Fruit fly (Drosophila melanogaster): ENCODE data around the gene Septin2.

The Septin2 gene

dm6 chr3R:20594194-20595144 lies 6.3 kb upstream of the Septin2 start (continued):
- TF ChIP-seq CG11695 (GFP tag; IDR thresholded peaks at IDR 0.05) = peak; percentile 93
- TF ChIP-seq CG6254 (GFP tag; optimal IDR thresholded peaks at IDR 0.05) = peak; percentile 87
- TF ChIP-seq CG12659 (GFP tag; optimal IDR thresholded peaks at IDR 0.05) = peak; percentile 81
- TF ChIP-seq CG30403 (GFP tag; optimal IDR thresholded peaks at IDR 0.05) = peak; percentile 91
- peak; percentile 67 for TF ChIP-seq slou (GFP tag; optimal IDR thresholded peaks at IDR 0.05)
- TF ChIP-seq Nf-YB (GFP tag; optimal IDR thresholded peaks at IDR 0.05) = peak; percentile 84
- TF ChIP-seq CG9215 (GFP tag; IDR thresholded peaks at IDR 0.05) = peak; percentile 66
- peak; percentile 93 for TF ChIP-seq nerfin-1 (tag; optimal IDR thresholded peaks at IDR 0.05)
- TF ChIP-seq CkIIα-i1 (GFP tag; IDR thresholded peaks at IDR 0.05) = no peak
- TF ChIP-seq Lpt (GFP tag; optimal IDR thresholded peaks at IDR 0.05) = no peak
- TF ChIP-seq run (tag; optimal IDR thresholded peaks at IDR 0.05) = peak; percentile 87
- peak; percentile 88 for TF ChIP-seq CG3407 (GFP tag; optimal IDR thresholded peaks at IDR 0.05)
- peak; percentile 30 for TF ChIP-seq bab2 (GFP tag; optimal IDR thresholded peaks at IDR 0.05)
- TF ChIP-seq Dbx (GFP tag; IDR thresholded peaks at IDR 0.05) = peak; percentile 65
- TF ChIP-seq CG31365 (tag; optimal IDR thresholded peaks at IDR 0.05) = no peak
- TF ChIP-seq Hmx (GFP tag; optimal IDR thresholded peaks at IDR 0.05) = no peak
- peak; percentile 71 for TF ChIP-seq CG11456 (GFP tag; IDR thresholded peaks at IDR 0.05)
- TF ChIP-seq CG7839 (tag; optimal IDR thresholded peaks at IDR 0.05) = peak; percentile 96
- peak; percentile 88 for TF ChIP-seq Asciz (GFP tag; optimal IDR thresholded peaks at IDR 0.05)
- peak; percentile 34 for TF ChIP-seq CG7987 (GFP tag; optimal IDR thresholded peaks at IDR 0.05)
- peak; percentile 49 for TF ChIP-seq Rfx (GFP tag; IDR thresholded peaks at IDR 0.05)
- TF ChIP-seq CG14965 (GFP tag; optimal IDR thresholded peaks at IDR 0.05; ENCODE audit: borderline replicate concordance) = no peak
- TF ChIP-seq az2 (GFP tag; optimal IDR thresholded peaks at IDR 0.05) = peak; percentile 84
- TF ChIP-seq salm (tag; optimal IDR thresholded peaks at IDR 0.05) = peak; percentile 91
- TF ChIP-seq grau (tag; optimal IDR thresholded peaks at IDR 0.05) = peak; percentile 93
- TF ChIP-seq Lim3 (GFP tag; IDR thresholded peaks at IDR 0.05) = no peak
- TF ChIP-seq HLH3B (GFP tag; IDR thresholded peaks at IDR 0.05) = peak; percentile 79
- no peak for TF ChIP-seq her (GFP tag; optimal IDR thresholded peaks at IDR 0.05)
- no peak for TF ChIP-seq aop (GFP tag; IDR thresholded peaks at IDR 0.05)
- TF ChIP-seq Sry-β (GFP tag; optimal IDR thresholded peaks at IDR 0.05) = peak; percentile 29
- no peak for TF ChIP-seq Bgb (GFP tag; IDR thresholded peaks at IDR 0.05; ENCODE audit: partially characterized antibody)
- peak; percentile 59 for TF ChIP-seq sd (tag; optimal IDR thresholded peaks at IDR 0.05)
- TF ChIP-seq Tbp (GFP tag; optimal IDR thresholded peaks at IDR 0.05) = no peak
- peak; percentile 77 for TF ChIP-seq CG5180 (GFP tag; optimal IDR thresholded peaks at IDR 0.05)
- TF ChIP-seq Drgx (GFP tag; IDR thresholded peaks at IDR 0.05) = peak; percentile 82
- TF ChIP-seq CG2678 (tag; optimal IDR thresholded peaks at IDR 0.05) = peak; percentile 95
- TF ChIP-seq Elba2 (GFP tag; optimal IDR thresholded peaks at IDR 0.05) = peak; percentile 23
- TF ChIP-seq al (GFP tag; IDR thresholded peaks at IDR 0.05) = peak; percentile 43; the same call in 1 of the 2 replicates
- TF ChIP-seq CG8359 (GFP tag; optimal IDR thresholded peaks at IDR 0.05; ENCODE audit: borderline replicate concordance) = peak; percentile 69
- TF ChIP-seq CG6791 (GFP tag; IDR thresholded peaks at IDR 0.05; ENCODE audit: partially characterized antibody) = no peak
- peak; percentile 86 for TF ChIP-seq CG6813 (GFP tag; optimal IDR thresholded peaks at IDR 0.05)
- no peak; the same call in 1 of the 2 replicates for TF ChIP-seq CG8765 (GFP tag; IDR thresholded peaks at IDR 0.05)
- TF ChIP-seq ems (GFP tag; optimal IDR thresholded peaks at IDR 0.05) = no peak
- peak; percentile 67 for TF ChIP-seq onecut (GFP tag; IDR thresholded peaks at IDR 0.05)
- TF ChIP-seq CG1233 (GFP tag; optimal IDR thresholded peaks at IDR 0.05) = peak; percentile 86
- TF ChIP-seq gsb-n (tag; optimal IDR thresholded peaks at IDR 0.05) = peak; percentile 98
- TF ChIP-seq CG31441 (GFP tag; IDR thresholded peaks at IDR 0.05) = peak; percentile 95
- no peak for TF ChIP-seq fu2 (GFP tag; optimal IDR thresholded peaks at IDR 0.05)
